Fruit fly (Drosophila melanogaster): ENCODE data around the gene Esp.

Gene Esp

DNA sequence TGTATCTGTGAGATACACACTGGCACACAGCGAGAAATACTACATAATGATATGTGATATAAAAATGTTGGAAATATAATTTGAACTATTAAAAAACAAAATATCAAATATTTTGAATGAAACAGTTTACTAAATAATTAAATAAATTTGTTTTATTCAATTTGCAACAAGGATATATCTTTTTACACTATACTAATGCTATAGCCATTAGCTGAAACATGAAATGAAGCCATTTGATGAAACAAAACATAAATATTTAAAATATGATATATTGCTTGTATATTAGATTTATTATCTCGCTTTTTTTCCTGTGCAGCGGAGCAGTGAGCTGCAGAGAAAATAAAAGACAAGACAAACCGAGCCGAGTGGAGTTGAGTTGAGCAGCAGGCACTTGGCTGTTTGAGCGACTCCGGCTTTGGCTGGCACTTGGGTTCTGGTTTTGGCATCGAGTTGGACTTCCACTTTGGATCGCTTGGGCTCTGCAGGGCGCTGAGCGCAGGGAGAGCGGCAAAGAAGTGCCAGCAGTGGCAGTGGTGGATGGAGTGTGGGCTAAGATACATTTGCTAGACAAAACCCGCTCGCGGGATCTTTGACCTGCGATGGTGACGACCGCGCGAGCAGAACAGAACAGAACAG lies 51.7 kb downstream of the Esp start:
- TF ChIP-seq Pif1B (GFP tag; optimal IDR thresholded peaks at IDR 0.05) (peak; percentile 76), Ets98B (GFP tag; IDR thresholded peaks at IDR 0.05) (peak; percentile 61), CG4496 (GFP tag; IDR thresholded peaks at IDR 0.05) (peak; percentile 79), CG14655 (GFP tag; optimal IDR thresholded peaks at IDR 0.05) (peak; percentile 96), gl (tag; optimal IDR thresholded peaks at IDR 0.05) (peak; percentile 74), rn (GFP tag; IDR thresholded peaks at IDR 0.05) (peak; percentile 64; the same call in 1 of the 2 replicates), Snoo (tag; optimal IDR thresholded peaks at IDR 0.05) (peak; percentile 82), CG10348 (GFP tag; IDR thresholded peaks at IDR 0.05) (peak; percentile 23; the same call in 1 of the 2 replicates), D1 (tag; optimal IDR thresholded peaks at IDR 0.05) (peak; percentile 98), CG34367 (tag; optimal IDR thresholded peaks at IDR 0.05) (peak; percentile 83), CG32121 (GFP tag; IDR thresholded peaks at IDR 0.05) (peak; percentile 88), CG9948 (tag; optimal IDR thresholded peaks at IDR 0.05) (peak; percentile 95), CG8301 (tag; optimal IDR thresholded peaks at IDR 0.05) (peak; percentile 94), CG8159 (tag; optimal IDR thresholded peaks at IDR 0.05) (peak; percentile 96), EcR (GFP tag; optimal IDR thresholded peaks at IDR 0.05) (peak; percentile 79), CG17806 (tag; optimal IDR thresholded peaks at IDR 0.05) (peak; percentile 95), CG13204 (GFP tag; optimal IDR thresholded peaks at IDR 0.05) (peak; percentile 51), CG15710 (tag; optimal IDR thresholded peaks at IDR 0.05) (peak; percentile 91), Pif1A (GFP tag; optimal IDR thresholded peaks at IDR 0.05) (peak; percentile 70), fd96Ca (GFP tag; IDR thresholded peaks at IDR 0.05) (0 out of 3 replicates have a peak, but pooled peaks have one; percentile 12), CG12605 (GFP tag; IDR thresholded peaks at IDR 0.05) (peak; percentile 56)

DNA sequence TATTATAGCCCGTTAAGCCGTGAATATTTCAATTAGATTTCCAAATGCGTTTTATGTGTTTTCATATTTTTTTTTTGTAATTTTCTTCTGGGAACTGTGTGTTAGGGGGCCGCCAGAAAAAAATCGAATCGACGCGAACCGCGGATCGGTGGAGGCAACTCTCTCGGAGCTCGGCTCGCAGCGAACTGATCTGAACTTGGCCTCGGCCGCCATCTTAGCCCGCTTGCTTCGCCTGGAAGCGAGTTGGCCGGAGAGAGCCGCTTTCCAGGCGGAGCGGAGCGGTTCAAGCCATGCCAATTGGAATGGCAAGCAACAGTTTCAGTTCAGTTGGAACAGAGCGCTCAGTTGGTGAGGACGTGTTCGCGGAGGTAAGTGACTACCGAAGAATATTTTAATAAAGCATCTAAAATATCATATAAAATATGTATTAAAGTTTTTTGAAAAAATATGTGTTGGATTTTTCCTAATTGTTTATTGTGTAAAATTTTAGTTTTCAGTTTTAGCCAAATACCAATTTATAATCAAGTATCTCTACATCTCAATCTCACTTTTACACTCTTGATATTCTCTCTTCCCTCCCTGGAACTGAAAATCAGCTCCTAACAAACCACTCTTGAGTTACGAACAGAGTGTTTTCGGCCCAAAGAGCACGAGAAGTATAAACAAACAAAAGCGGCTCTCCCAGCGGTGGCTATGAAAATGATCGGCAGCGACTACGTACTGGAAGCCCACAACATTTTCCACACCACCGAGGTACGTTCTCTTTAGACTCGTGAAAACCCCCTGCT lies 52.9 kb downstream of the Esp start, which contains the start of the genes CG31121 and CG11069:
Gene CG31121, minus strand, starts transcription at position 187 of the 788 bp plus-strand sequence.
Gene CG11069, plus strand, starts transcription at position 324 of the 788 bp plus-strand sequence.
- TF ChIP-seq CG10348 (GFP tag; IDR thresholded peaks at IDR 0.05), result no peak
- peak; percentile 41; the same call in 1 of the 2 replicates for TF ChIP-seq Ets98B (GFP tag; IDR thresholded peaks at IDR 0.05)
- peak; percentile 46 for TF ChIP-seq EcR (GFP tag; optimal IDR thresholded peaks at IDR 0.05)
- peak; percentile 19 for TF ChIP-seq CG13204 (GFP tag; optimal IDR thresholded peaks at IDR 0.05)
- TF ChIP-seq fd96Ca (GFP tag; IDR thresholded peaks at IDR 0.05), result 0 out of 3 replicates have a peak, but pooled peaks have one; percentile 48
- TF ChIP-seq Snoo (tag; optimal IDR thresholded peaks at IDR 0.05), result no peak

Data from whole organism, pupa.